Worm (Caenorhabditis elegans): ENCODE results near the gene K07G6.1.

K07G6.1 gene

DNA sequence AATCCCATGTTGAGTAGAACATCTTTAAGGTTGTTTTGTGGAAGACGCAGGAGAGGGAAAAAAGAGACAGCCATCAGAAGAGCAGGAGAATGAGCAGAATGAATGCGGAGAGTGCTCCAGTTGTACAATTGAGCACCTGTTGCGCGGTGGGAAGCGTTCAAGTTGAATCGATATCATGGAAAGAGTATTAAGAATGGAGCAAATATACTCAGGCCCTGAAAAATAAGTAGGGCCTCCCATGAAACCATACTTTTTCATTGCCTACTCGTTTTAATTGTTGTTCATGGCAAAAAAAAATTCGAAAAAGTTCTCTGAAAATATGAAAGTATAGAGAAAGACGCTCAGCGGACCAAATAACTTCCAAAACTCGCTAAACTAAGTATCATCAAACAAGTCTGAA is 22.2 kb upstream of the K07G6.1 start, which contains the start of gene fbxb-48:
fbxb-48 (minus strand) TSS at position 101 of the 400 bp plus-strand sequence.
- TF ChIP-seq lsy-2 (tag; optimal IDR thresholded peaks at IDR 0.05) (no peak), snu-23 (GFP tag; optimal IDR thresholded peaks at IDR 0.05) (no peak), mef-2 (tag; optimal IDR thresholded peaks at IDR 0.05) (no peak), zip-4 (GFP tag; optimal IDR thresholded peaks at IDR 0.05) (no peak), nhr-47 (tag; optimal IDR thresholded peaks at IDR 0.05) (no peak), ceh-90 (tag; optimal IDR thresholded peaks at IDR 0.05) (no peak), egl-27 (tag; optimal IDR thresholded peaks at IDR 0.05) (no peak), nhr-12 (tag; optimal IDR thresholded peaks at IDR 0.05) (no peak), C16A3.4 (tag; optimal IDR thresholded peaks at IDR 0.05) (no peak), ztf-11 (tag; optimal IDR thresholded peaks at IDR 0.05) (no peak), unc-98 (GFP tag; IDR thresholded peaks at IDR 0.05) (no peak), rnt-1 (tag; optimal IDR thresholded peaks at IDR 0.05) (no peak), hlh-17 (GFP tag; optimal IDR thresholded peaks at IDR 0.05; ENCODE audit: borderline replicate concordance) (no peak), elt-2 (tag; optimal IDR thresholded peaks at IDR 0.05) (no peak), unc-86 (tag; optimal IDR thresholded peaks at IDR 0.05) (no peak), ceh-8 (GFP tag; optimal IDR thresholded peaks at IDR 0.05) (no peak)

DNA sequence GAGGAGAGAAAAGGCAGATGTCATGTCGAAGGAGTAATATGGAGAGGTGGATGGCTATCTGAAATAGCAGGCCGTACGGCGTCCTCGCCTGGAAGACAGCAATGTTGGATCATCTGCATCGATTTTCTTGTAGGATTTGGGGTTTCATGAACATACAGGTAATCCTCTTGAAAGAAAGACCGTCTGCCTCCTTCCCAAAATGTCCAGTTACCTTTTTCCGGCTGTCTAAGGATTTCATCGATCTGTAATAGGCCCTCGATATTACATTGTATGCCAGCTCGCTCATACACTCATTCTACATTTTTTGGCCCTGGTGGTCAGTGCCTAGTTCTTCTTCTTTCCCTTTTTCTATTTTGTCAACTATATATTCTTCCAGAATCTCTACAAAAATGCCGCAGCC is 19.0 kb upstream of the K07G6.1 start, which contains the start of the genes fbxb-5 and btb-8:
fbxb-5 (minus strand) TSS at position 101 of the 400 bp plus-strand sequence.
btb-8 (plus strand) TSS at position 377 of the 400 bp plus-strand sequence.
- TF ChIP-seq ztf-11 (tag; optimal IDR thresholded peaks at IDR 0.05), result no peak
- TF ChIP-seq jun-1 (tag; optimal IDR thresholded peaks at IDR 0.05), result no peak
- TF ChIP-seq C04F5.9 (tag; optimal IDR thresholded peaks at IDR 0.05), result no peak
- no peak for TF ChIP-seq aha-1 (tag; optimal IDR thresholded peaks at IDR 0.05)
- no peak for TF ChIP-seq nhr-71 (tag; optimal IDR thresholded peaks at IDR 0.05)
- TF ChIP-seq lir-3 (tag; optimal IDR thresholded peaks at IDR 0.05; ENCODE audit: poor library complexity), result no peak
- no peak for TF ChIP-seq unc-98 (GFP tag; IDR thresholded peaks at IDR 0.05)
- TF ChIP-seq nhr-85 (tag), result no peak
- no peak for TF ChIP-seq nhr-12 (tag; optimal IDR thresholded peaks at IDR 0.05)
- TF ChIP-seq tbx-2 (tag; optimal IDR thresholded peaks at IDR 0.05), result no peak
- no peak for TF ChIP-seq ets-5 (GFP tag; IDR thresholded peaks at IDR 0.05)

ce11 chrII:1724314-1724713 is 17.0 kb upstream of the K07G6.1 start, which contains the start of gene fbxb-11:
Gene fbxb-11, plus strand, starts transcription at chrII:1724614.
- TF ChIP-seq pqm-1 (tag; optimal IDR thresholded peaks at IDR 0.05), result no peak
- no peak for TF ChIP-seq fkh-8 (tag; optimal IDR thresholded peaks at IDR 0.05)

DNA sequence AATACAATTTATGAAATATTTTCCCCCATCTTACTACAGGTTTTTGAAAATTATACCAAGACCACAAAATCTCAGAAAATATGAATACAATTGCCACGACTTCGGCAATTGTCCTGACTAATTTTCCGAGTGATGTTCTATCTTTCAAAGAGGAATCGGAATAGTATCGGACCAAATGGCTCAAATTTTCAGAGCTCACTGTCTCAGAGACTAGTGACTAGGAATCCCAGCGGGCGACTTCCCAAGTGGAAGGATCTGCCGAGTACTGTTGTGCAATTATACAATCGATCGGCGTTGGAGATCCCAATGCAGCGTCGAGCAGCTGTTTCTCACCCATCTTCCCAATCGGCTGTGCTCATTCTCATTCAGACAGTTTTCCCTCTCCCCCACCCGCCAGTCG is 15.6 kb upstream of the K07G6.1 start, which contains the start of gene F45C12.17:
F45C12.17 (plus strand) TSS at position 377 of the 400 bp plus-strand sequence.
- TF ChIP-seq ztf-11 (tag; optimal IDR thresholded peaks at IDR 0.05) (no peak), hlh-17 (GFP tag; optimal IDR thresholded peaks at IDR 0.05; ENCODE audit: borderline replicate concordance) (no peak), nhr-28 (tag; optimal IDR thresholded peaks at IDR 0.05) (no peak), nhr-20 (tag; optimal IDR thresholded peaks at IDR 0.05) (no peak), ama-1 (optimal IDR thresholded peaks at IDR 0.05) (no peak)

DNA sequence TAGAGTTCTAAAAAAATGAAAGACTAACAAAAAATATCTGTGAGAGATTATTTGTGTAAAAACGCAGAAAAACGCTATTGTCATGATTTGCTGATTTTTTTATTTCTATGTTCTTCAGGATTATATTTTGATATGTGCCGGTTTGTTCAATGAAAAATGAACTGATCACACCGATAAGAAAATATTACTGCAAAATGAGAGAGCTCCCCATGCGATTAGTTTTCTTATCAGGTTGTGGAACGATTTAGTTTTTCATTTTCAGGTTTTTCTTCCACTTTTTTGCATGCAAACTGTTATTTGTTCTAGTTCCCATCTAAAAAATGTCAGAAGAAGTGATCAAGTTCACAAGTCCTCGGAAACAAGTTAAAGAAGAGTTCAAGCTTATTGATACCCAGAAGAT is 13.1 kb upstream of the K07G6.1 start, which contains the start of gene btb-9:
btb-9 (plus strand) TSS at position 254 of the 400 bp plus-strand sequence.
- TF ChIP-seq elt-2 (tag; optimal IDR thresholded peaks at IDR 0.05), result peak; percentile 86
- TF ChIP-seq lin-35 (GFP tag; optimal IDR thresholded peaks at IDR 0.05), result peak in 1 of 2 experiments; percentile 28
- no peak for TF ChIP-seq mdl-1 (tag; optimal IDR thresholded peaks at IDR 0.05)
- TF ChIP-seq nhr-85 (tag), result no peak
- peak; percentile 26 for TF ChIP-seq pqm-1 (tag; optimal IDR thresholded peaks at IDR 0.05)

ce11 chrII:1730103-1730502 is 11.2 kb upstream of the K07G6.1 start, which contains the start of gene ceh-81:
Gene ceh-81, plus strand, starts transcription at chrII:1730403.
- TF ChIP-seq swsn-7 (tag; optimal IDR thresholded peaks at IDR 0.05) (no peak), Y116A8C.19 (tag; optimal IDR thresholded peaks at IDR 0.05; ENCODE audit: borderline replicate concordance) (no peak), egl-27 (tag; optimal IDR thresholded peaks at IDR 0.05) (no peak)
